Fruit fly (Drosophila melanogaster) whole organism: Measurements from ENCODE around the gene CG43062.

Experiments used
- pan ChIP-seq: fragments of >200 bp; optimal IDR thresholded peaks from 2 replicates; lab custom pipeline; 2017
- psq ChIP-seq: fragments of >200 bp; optimal IDR thresholded peaks from 2 replicates; lab custom pipeline; 2017
- usp ChIP-seq: fragments of >200 bp; optimal IDR thresholded peaks from 2 replicates; lab custom pipeline; 2017; ENCODE audit warnings: missing biosample characterization, missing genetic modification characterization, mixed read lengths

DNA sequence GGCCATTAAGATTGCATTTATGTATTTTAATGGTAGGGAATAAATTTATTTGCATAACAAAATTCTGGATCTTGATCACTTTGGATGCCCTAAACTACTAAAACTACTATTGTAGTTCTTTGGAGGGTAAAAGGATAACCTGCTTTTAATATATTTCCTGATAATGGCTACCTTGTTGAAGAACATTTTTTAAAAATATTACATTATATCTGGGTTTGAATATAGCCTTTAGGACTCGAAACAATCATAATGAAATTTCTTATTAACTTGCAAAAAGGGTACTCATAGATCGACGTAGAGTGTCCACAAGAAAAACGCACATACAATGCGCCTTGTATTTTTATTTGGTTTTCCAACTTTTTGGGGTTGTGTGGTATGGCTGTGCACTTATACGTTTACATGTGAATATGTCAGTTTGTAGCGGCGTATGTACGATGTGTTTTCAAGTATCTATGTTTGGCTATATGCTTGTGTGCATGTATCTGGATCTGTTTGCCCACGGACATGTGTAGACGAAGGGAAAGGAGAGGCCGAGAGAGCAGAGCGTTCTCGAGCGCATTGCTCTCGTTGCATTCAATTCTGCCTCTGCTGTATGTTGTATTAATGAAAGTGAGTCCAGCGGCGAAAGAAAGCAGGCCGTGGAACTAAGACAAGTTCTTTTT, 29.4 kb downstream of the CG43062 start:
- no peak for TF ChIP-seq usp (GFP tag; lab: Kevin White, UChicago)
- no peak for TF ChIP-seq pan (lab: Kevin White, UChicago)
- no peak for TF ChIP-seq psq
